Fruit fly (Drosophila melanogaster) whole organism, adult: ENCODE measurements around the gene CG17648.

Experiments used
- CG12768 ChIP-seq: fragments of 200-800 bp; sonication (Bioruptor generic); optimal IDR thresholded peaks from 2 replicates; lab custom pipeline; 2017; ENCODE audit warnings: missing biosample characterization, missing genetic modification characterization, mild to moderate bottlenecking, moderate library complexity, missing genetic modification reagents
- CG14711 ChIP-seq: fragments of 200-800 bp; sonication (Bioruptor generic); optimal IDR thresholded peaks from 2 replicates; lab custom pipeline; 2018; ENCODE audit warnings: missing biosample characterization, mild to moderate bottlenecking, missing genetic modification characterization, moderate library complexity
- CG1620 ChIP-seq: fragments of 200-800 bp; sonication (Bioruptor generic); optimal IDR thresholded peaks from 2 replicates; lab custom pipeline; 2016; ENCODE audit warnings: missing biosample characterization, missing genetic modification characterization
- CG33017 ChIP-seq: fragments of 200-800 bp; sonication (Bioruptor generic); optimal IDR thresholded peaks from 2 replicates; lab custom pipeline; 2018; ENCODE audit warnings: missing biosample characterization, mild to moderate bottlenecking, missing genetic modification characterization, moderate library complexity
- Clk ChIP-seq: fragments of 200-800 bp; sonication (Bioruptor generic); optimal IDR thresholded peaks from 2 replicates; lab custom pipeline; 2017; ENCODE audit warnings: missing biosample characterization, missing genetic modification characterization
- Crg-1 ChIP-seq: fragments of 200-800 bp; sonication (Bioruptor generic); optimal IDR thresholded peaks from 2 replicates; lab custom pipeline; 2016; ENCODE audit warnings: missing biosample characterization, missing genetic modification characterization
- Mnt ChIP-seq: fragments of 200-800 bp; sonication (Bioruptor generic); optimal IDR thresholded peaks from 2 replicates; lab custom pipeline; 2016; ENCODE audit warnings: missing biosample characterization, mild to moderate bottlenecking, missing genetic modification characterization
- kay ChIP-seq: fragments of 200-800 bp; sonication (Bioruptor generic); peaks from one replicate; lab custom pipeline; 2016; ENCODE audit warnings: missing biosample characterization, missing genetic modification characterization, borderline replicate concordance
- ovo ChIP-seq: fragments of 200-800 bp; sonication (Bioruptor generic); optimal IDR thresholded peaks from 2 replicates; lab custom pipeline; 2016; ENCODE audit warnings: missing biosample characterization, missing genetic modification characterization
- pad ChIP-seq: fragments of 200-800 bp; sonication (Bioruptor generic); optimal IDR thresholded peaks from 3 replicates; lab custom pipeline; 2017; ENCODE audit warnings: missing biosample characterization, missing genetic modification characterization, mild to moderate bottlenecking, moderate library complexity, missing genetic modification reagents

DNA sequence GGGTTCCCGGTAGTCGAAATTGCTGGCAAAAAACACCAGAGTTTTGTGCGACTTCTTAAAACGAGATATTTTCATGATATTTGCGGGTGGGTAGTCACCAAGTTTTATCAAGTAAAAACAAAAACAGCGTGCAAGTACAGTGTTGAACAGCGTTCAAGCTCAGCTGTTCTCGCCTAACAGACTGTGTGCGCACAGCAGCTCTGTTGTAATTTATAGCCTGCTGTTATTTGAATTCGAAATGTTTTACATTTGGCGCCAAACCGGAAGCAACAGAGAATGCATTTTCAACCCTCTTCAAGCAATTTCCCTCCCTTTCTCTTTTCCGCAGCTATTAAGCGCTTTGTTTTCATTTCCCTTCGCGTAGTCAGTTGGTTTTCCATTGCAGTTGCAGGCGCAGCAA lies 19.9 kb upstream of the CG17648 start, which contains the start of the genes CG17652 and CG17646:
- TF ChIP-seq CG33017 (peak; percentile 68), Clk (GFP tag; lab: Kevin White, UChicago) (no peak), CG12768 (GFP tag; lab: Kevin White, UChicago) (no peak), CG14711 (tag; lab: Kevin White, UChicago) (peak; percentile 48), kay (GFP tag; lab: Kevin White, UChicago) (no peak), ovo (GFP tag; lab: Kevin White, UChicago) (no peak), Crg-1 (GFP tag; lab: Kevin White, UChicago) (peak; percentile 69), pad (GFP tag; lab: Kevin White, UChicago) (peak; percentile 17), Mnt (GFP tag; lab: Kevin White, UChicago) (peak; percentile 80), CG1620 (GFP tag; lab: Kevin White, UChicago) (no peak)
